ENCODE assay signal across 2 fruit fly cellular contexts in the genomic region with DNA sequence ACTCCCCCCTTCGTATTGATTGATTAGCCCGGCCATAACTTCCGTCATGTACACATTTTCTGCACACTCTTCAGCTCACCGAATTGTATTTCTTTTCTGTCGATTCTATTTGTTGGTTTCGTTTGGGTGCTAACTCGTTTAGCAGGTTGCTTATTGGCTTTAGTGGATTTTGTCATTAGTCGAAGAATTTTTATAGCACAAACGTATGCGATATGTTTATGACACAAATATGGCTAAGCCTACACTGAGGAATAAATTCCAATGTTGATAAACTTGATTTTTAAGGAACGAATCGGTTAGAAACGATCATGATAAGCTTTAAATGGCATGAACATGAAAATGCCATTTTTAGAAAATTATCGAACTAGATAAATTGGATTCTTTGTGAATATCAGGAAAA.
A peak's percentile ranks its signal among the peaks of the same experiment; 100 is the strongest.
TF ChIP-seq lines count a peak whose summit lies in the region.

No protein-coding gene starts in this region.

- no peak for TF ChIP-seq CTCF in whole organism, embryonic (GFP tag; optimal IDR thresholded peaks at IDR 0.05; lab: Kevin White, UChicago)

TF ChIP-seq in whole organism, embryonic, 481 proteins besides CTCF, POLR2A, EP300 and RAD21:
- peak; percentile 15 for TF ChIP-seq abd-A (tag; optimal IDR thresholded peaks at IDR 0.05; lab: Kevin White, UChicago)
- no peak for TF ChIP-seq CG3838 (GFP tag; optimal IDR thresholded peaks at IDR 0.05; lab: Kevin White, UChicago)
- no peak for TF ChIP-seq lov (optimal IDR thresholded peaks at IDR 0.05; lab: Kevin White, UChicago)
- TF ChIP-seq lov (GFP tag; IDR thresholded peaks at IDR 0.05; lab: Robert Waterston, UW), result no peak
- TF ChIP-seq D19A (tag; optimal IDR thresholded peaks at IDR 0.05; lab: Kevin White, UChicago), result no peak
- no peak for TF ChIP-seq onecut (GFP tag; IDR thresholded peaks at IDR 0.05; lab: Robert Waterston, UW)
- TF ChIP-seq rib (GFP tag; IDR thresholded peaks at IDR 0.05; lab: Robert Waterston, UW), result no peak
- no peak for TF ChIP-seq B-H2 (GFP tag; optimal IDR thresholded peaks at IDR 0.05; lab: Kevin White, UChicago)
- TF ChIP-seq wek (GFP tag; optimal IDR thresholded peaks at IDR 0.05; lab: Kevin White, UChicago), result no peak
- no peak for TF ChIP-seq MBD-R2 (GFP tag; IDR thresholded peaks at IDR 0.05; lab: Robert Waterston, UW)
- TF ChIP-seq trh (GFP tag; optimal IDR thresholded peaks at IDR 0.05; lab: Kevin White, UChicago), result no peak
- TF ChIP-seq Dip3 (GFP tag; optimal IDR thresholded peaks at IDR 0.05; lab: Kevin White, UChicago), result no peak
- no peak for TF ChIP-seq Mes4 (GFP tag; optimal IDR thresholded peaks at IDR 0.05; lab: Kevin White, UChicago)
- no peak for TF ChIP-seq CG12236 (GFP tag; optimal IDR thresholded peaks at IDR 0.05; lab: Kevin White, UChicago)
- no peak for TF ChIP-seq Sox102F (GFP tag; optimal IDR thresholded peaks at IDR 0.05; lab: Kevin White, UChicago)
- no peak for TF ChIP-seq tio (GFP tag; optimal IDR thresholded peaks at IDR 0.05; lab: Kevin White, UChicago)
- TF ChIP-seq chinmo (GFP tag; IDR thresholded peaks at IDR 0.05; lab: Robert Waterston, UW; ENCODE audit: partially characterized antibody), result 0 out of 4 replicates have a peak, but pooled peaks have one; percentile 50
- peak; percentile 94 for TF ChIP-seq sd (tag; optimal IDR thresholded peaks at IDR 0.05; lab: Kevin White, UChicago)
- no peak for TF ChIP-seq tup (GFP tag; optimal IDR thresholded peaks at IDR 0.05; lab: Kevin White, UChicago)

TF ChIP-seq in whole organism, prepupa, 60 proteins besides CTCF, POLR2A, EP300 and RAD21:
- no peak for TF ChIP-seq dac (GFP tag; optimal IDR thresholded peaks at IDR 0.05; lab: Kevin White, UChicago)
- TF ChIP-seq Eip93F (GFP tag; optimal IDR thresholded peaks at IDR 0.05; lab: Kevin White, UChicago), result no peak
- TF ChIP-seq CG3032 (tag; optimal IDR thresholded peaks at IDR 0.05; lab: Kevin White, UChicago), result no peak
- TF ChIP-seq eg (GFP tag; IDR thresholded peaks at IDR 0.05; lab: Robert Waterston, UW), result 0 out of 3 replicates have a peak, but pooled peaks have one; percentile 6
